Worm (Caenorhabditis elegans): Measurements from ENCODE around the gene F15E6.3.

DNA sequence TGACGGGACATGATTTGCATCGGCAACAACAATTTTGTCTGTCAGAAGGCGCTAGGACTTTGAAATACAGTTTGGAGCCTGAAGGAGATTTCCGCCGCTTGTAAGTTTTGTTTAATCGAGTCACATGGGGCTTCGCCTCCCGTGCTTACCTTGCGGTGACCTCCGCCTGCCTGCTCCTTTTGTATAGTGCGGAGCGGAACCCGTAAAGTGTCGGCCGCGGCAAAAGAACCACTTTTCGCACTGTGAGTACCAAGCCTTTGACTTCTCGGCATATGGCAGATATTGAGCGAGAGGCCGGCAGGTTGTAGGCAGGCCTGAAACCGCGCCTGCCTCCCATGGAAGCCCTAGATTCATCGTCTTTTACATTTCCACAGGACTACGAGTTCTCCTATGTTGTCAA lies 28.7 kb upstream of the F15E6.3 start:
- TF ChIP-seq hlh-30 (tag; optimal IDR thresholded peaks at IDR 0.05; ENCODE audit: insufficient read depth): no peak
- TF ChIP-seq ama-1 (optimal IDR thresholded peaks at IDR 0.05): no peak
- TF ChIP-seq pqm-1 (tag; optimal IDR thresholded peaks at IDR 0.05): no peak
- TF ChIP-seq pros-1 (tag; optimal IDR thresholded peaks at IDR 0.05): no peak
- no peak for TF ChIP-seq T23F11.4 (GFP tag; optimal IDR thresholded peaks at IDR 0.05)
- TF ChIP-seq sox-2 (GFP tag; IDR thresholded peaks at IDR 0.05): no peak
- no peak for TF ChIP-seq sox-4 (tag; optimal IDR thresholded peaks at IDR 0.05)
- no peak for TF ChIP-seq odd-2 (tag; optimal IDR thresholded peaks at IDR 0.05)
- no peak for TF ChIP-seq pha-4 (tag; optimal IDR thresholded peaks at IDR 0.05)
